Worm (Caenorhabditis elegans) whole organism, L4/young adult: ENCODE data around the gene srt-7.

ENCODE experiments used
- dao-5 ChIP-seq: sonication (generic microtip); optimal IDR thresholded peaks from 2 replicates; lab custom pipeline; 2016; ENCODE audit warnings: missing genotype, missing genetic modification characterization, moderate library complexity, missing compliant biosample characterization
- him-1 ChIP-seq: sonication (generic microtip); optimal IDR thresholded peaks from 2 replicates; lab custom pipeline; 2016; ENCODE audit warnings: missing genotype, missing genetic modification reagents, missing genetic modification characterization, missing compliant biosample characterization

ce11 chrV:3086260-3086659, 4.7 kb downstream of the srt-7 start, which contains the start of gene srt-8:
- TF ChIP-seq dao-5 (no peak), him-1 (no peak)
